Worm (Caenorhabditis elegans) whole organism, mixed stage, embryonic: ENCODE data around the gene H10E21.4.

Source experiments
- M03D4.4 ChIP-seq: sonication (generic microtip); optimal IDR thresholded peaks from 2 replicates; lab custom pipeline; 2017; ENCODE audit warnings: mild to moderate bottlenecking, missing genetic modification characterization, missing compliant biosample characterization
- blmp-1 ChIP-seq: fragments of 150-350 bp; optimal IDR thresholded peaks from 2 replicates; lab custom pipeline; 2014; ENCODE audit warnings: missing biosample characterization, missing genetic modification characterization
- ceh-39 ChIP-seq: fragments of 150-350 bp; optimal IDR thresholded peaks from 2 replicates; lab custom pipeline; 2014; ENCODE audit warnings: missing biosample characterization, missing genetic modification characterization
- ceh-83 ChIP-seq: fragments of 200-800 bp; sonication (Bioruptor generic); optimal IDR thresholded peaks from 2 replicates; lab custom pipeline; 2018; ENCODE audit warnings: mild to moderate bottlenecking, missing genetic modification characterization, missing compliant biosample characterization
- ces-1 ChIP-seq: fragments of 150-350 bp; optimal IDR thresholded peaks from 2 replicates; lab custom pipeline; 2014; ENCODE audit warnings: missing biosample characterization, missing genetic modification reagents, missing genetic modification characterization
- cnd-1 ChIP-seq: fragments of 200-800 bp; sonication (Bioruptor generic); optimal IDR thresholded peaks from 2 replicates; lab custom pipeline; 2018; ENCODE audit warnings: mild to moderate bottlenecking, missing genetic modification characterization, missing compliant biosample characterization
- drap-1 ChIP-seq: fragments of 200-800 bp; sonication (Bioruptor generic); optimal IDR thresholded peaks from 3 replicates; lab custom pipeline; 2018; ENCODE audit warnings: mild to moderate bottlenecking, missing genetic modification characterization, missing compliant biosample characterization
- elt-1 ChIP-seq: sonication (generic microtip); optimal IDR thresholded peaks from 2 replicates; lab custom pipeline; 2017; ENCODE audit warnings: missing genetic modification characterization, mild to moderate bottlenecking, missing compliant biosample characterization, antibody characterized with exemption, moderate library complexity, borderline replicate concordance; ENCODE audit not compliant: insufficient read depth
- flh-1 ChIP-seq: fragments of 200-800 bp; sonication (Bioruptor generic); optimal IDR thresholded peaks from 2 replicates; lab custom pipeline; 2018; ENCODE audit warnings: mild to moderate bottlenecking, missing genetic modification characterization, moderate library complexity, missing compliant biosample characterization
- ham-2 ChIP-seq: fragments of 200-800 bp; sonication (Bioruptor generic); optimal IDR thresholded peaks from 2 replicates; lab custom pipeline; 2018; ENCODE audit warnings: mild to moderate bottlenecking, missing genetic modification characterization, missing compliant biosample characterization
- hlh-1 ChIP-seq: fragments of 150-350 bp; optimal IDR thresholded peaks from 2 replicates; lab custom pipeline; 2014; ENCODE audit warnings: missing biosample characterization, missing genetic modification reagents, missing genetic modification characterization
- lin-13 ChIP-seq: fragments of 150-350 bp; optimal IDR thresholded peaks from 2 replicates; lab custom pipeline; 2014; ENCODE audit warnings: missing biosample characterization, missing genetic modification characterization
- lin-32 ChIP-seq: fragments of 200-800 bp; sonication (Bioruptor generic); optimal IDR thresholded peaks from 2 replicates; lab custom pipeline; 2018; ENCODE audit warnings: mild to moderate bottlenecking, missing genetic modification characterization, missing compliant biosample characterization
- lsy-2 ChIP-seq: fragments of 150-350 bp; optimal IDR thresholded peaks from 2 replicates; lab custom pipeline; 2014; ENCODE audit warnings: missing biosample characterization, missing genetic modification characterization
- mab-5 ChIP-seq: fragments of 150-350 bp; optimal IDR thresholded peaks from 2 replicates; lab custom pipeline; 2014; ENCODE audit warnings: missing biosample characterization, missing genetic modification characterization
- mep-1 ChIP-seq: fragments of 150-350 bp; optimal IDR thresholded peaks from 2 replicates; lab custom pipeline; 2017; ENCODE audit warnings: missing biosample characterization, missing genetic modification reagents, missing genetic modification characterization, inconsistent platforms
- mls-2 ChIP-seq: sonication (generic microtip); optimal IDR thresholded peaks from 2 replicates; lab custom pipeline; 2016; ENCODE audit warnings: mild to moderate bottlenecking, missing genetic modification characterization, moderate library complexity, missing compliant biosample characterization
- nhr-12 ChIP-seq: fragments of 150-350 bp; optimal IDR thresholded peaks from 2 replicates; lab custom pipeline; 2014; ENCODE audit warnings: missing biosample characterization, missing genetic modification characterization
- nhr-2 ChIP-seq: fragments of 150-350 bp; optimal IDR thresholded peaks from 2 replicates; lab custom pipeline; 2014; ENCODE audit warnings: missing biosample characterization, missing genetic modification characterization
- nhr-28 ChIP-seq: fragments of 150-350 bp; optimal IDR thresholded peaks from 2 replicates; lab custom pipeline; 2014; ENCODE audit warnings: missing biosample characterization, missing genetic modification characterization
- nhr-76 ChIP-seq: sonication (generic microtip); optimal IDR thresholded peaks from 2 replicates; lab custom pipeline; 2017; ENCODE audit warnings: missing biosample characterization, missing genetic modification characterization
- pha-4 ChIP-seq: fragments of 150-350 bp; optimal IDR thresholded peaks from 2 replicates; lab custom pipeline; 2018; ENCODE audit warnings: missing biosample characterization, missing genetic modification reagents, missing genetic modification characterization
- sem-2 ChIP-seq: fragments of 200-800 bp; sonication (Bioruptor generic); optimal IDR thresholded peaks from 2 replicates; lab custom pipeline; 2018; ENCODE audit warnings: mild to moderate bottlenecking, missing genetic modification characterization, missing compliant biosample characterization
- snpc-4 ChIP-seq: fragments of 150-350 bp; optimal IDR thresholded peaks from 2 replicates; lab custom pipeline; 2014; ENCODE audit warnings: missing biosample characterization, missing genetic modification characterization
- sptf-1 ChIP-seq: sonication (generic microtip); optimal IDR thresholded peaks from 2 replicates; lab custom pipeline; 2017; ENCODE audit warnings: mild to moderate bottlenecking, missing genetic modification characterization, moderate library complexity, missing compliant biosample characterization
- tbx-8 ChIP-seq: fragments of 200-800 bp; sonication (Bioruptor generic); optimal IDR thresholded peaks from 2 replicates; lab custom pipeline; 2018; ENCODE audit warnings: mild to moderate bottlenecking, missing genetic modification characterization, moderate library complexity, missing compliant biosample characterization
- unc-120 ChIP-seq: sonication (generic microtip); optimal IDR thresholded peaks from 2 replicates; lab custom pipeline; 2017; ENCODE audit warnings: missing genetic modification characterization, missing compliant biosample characterization; ENCODE audit not compliant: poor library complexity, severe bottlenecking
- unc-39 ChIP-seq: fragments of 150-350 bp; optimal IDR thresholded peaks from 2 replicates; lab custom pipeline; 2014; ENCODE audit warnings: missing biosample characterization, missing genetic modification characterization
- zip-8 ChIP-seq: fragments of 150-350 bp; optimal IDR thresholded peaks from 2 replicates; lab custom pipeline; 2014; ENCODE audit warnings: missing biosample characterization, missing genetic modification characterization

The H10E21.4 gene

ce11 chrIII:50418-50817 is 30.9 kb upstream of the H10E21.4 start:
- no peak for TF ChIP-seq blmp-1 (tag; lab: Kevin White, UChicago)
- TF ChIP-seq nhr-28 (tag; lab: Kevin White, UChicago) = no peak
- no peak for TF ChIP-seq pha-4 (tag; lab: Kevin White, UChicago)
- no peak for TF ChIP-seq snpc-4
- no peak for TF ChIP-seq mep-1
- TF ChIP-seq flh-1 (GFP tag; lab: Kevin White, UChicago) = no peak
- TF ChIP-seq hlh-1 (tag; lab: Kevin White, UChicago) = no peak
- TF ChIP-seq M03D4.4 (tag; lab: Kevin White, UChicago) = no peak
- no peak for TF ChIP-seq drap-1
- no peak for TF ChIP-seq unc-39 (tag; lab: Kevin White, UChicago)
- TF ChIP-seq ham-2 (GFP tag; lab: Kevin White, UChicago) = no peak
- no peak for TF ChIP-seq mls-2 (tag; lab: Kevin White, UChicago)
- TF ChIP-seq ceh-83 = no peak
- TF ChIP-seq nhr-2 (tag; lab: Kevin White, UChicago) = no peak
- TF ChIP-seq, all 35 proteins: peak for 0

DNA sequence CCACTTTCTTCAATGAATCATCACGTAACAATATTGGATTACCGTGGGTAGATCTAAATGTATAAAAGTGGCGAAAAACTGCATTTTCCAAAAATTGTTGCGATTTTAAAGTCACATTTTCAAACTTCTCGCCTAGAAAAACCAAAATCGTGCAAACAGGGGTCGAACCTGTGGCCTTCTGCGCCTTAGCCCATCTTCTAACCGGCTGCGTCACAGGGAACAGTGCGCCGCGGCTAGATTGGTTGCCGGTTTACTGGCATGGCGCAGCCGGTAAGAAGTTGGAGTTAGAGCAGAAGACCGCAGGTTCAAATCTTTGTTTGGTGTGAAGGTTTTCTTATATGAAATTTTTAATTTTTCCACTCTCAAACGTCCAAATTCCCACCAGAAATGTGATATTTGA is 29.6 kb upstream of the H10E21.4 start:
- TF ChIP-seq lin-32 (GFP tag; lab: Kevin White, UChicago) = no peak
- TF ChIP-seq lsy-2 (tag; lab: Kevin White, UChicago) = no peak
- TF ChIP-seq drap-1 = no peak
- TF ChIP-seq nhr-76 (tag; lab: Kevin White, UChicago) = no peak
- no peak for TF ChIP-seq ham-2 (GFP tag; lab: Kevin White, UChicago)
- no peak for TF ChIP-seq lin-13
- TF ChIP-seq blmp-1 (tag; lab: Kevin White, UChicago) = no peak
- TF ChIP-seq ces-1 = no peak
- no peak for TF ChIP-seq snpc-4
- TF ChIP-seq mab-5 = no peak
- TF ChIP-seq mls-2 (tag; lab: Kevin White, UChicago) = no peak
- no peak for TF ChIP-seq nhr-2 (tag; lab: Kevin White, UChicago)
- TF ChIP-seq M03D4.4 (tag; lab: Kevin White, UChicago) = no peak
- TF ChIP-seq pha-4 (tag; lab: Kevin White, UChicago) = no peak
- no peak for TF ChIP-seq unc-120 (tag; lab: Kevin White, UChicago)
- no peak for TF ChIP-seq tbx-8
- no peak for TF ChIP-seq sptf-1 (tag; lab: Kevin White, UChicago)
- no peak for TF ChIP-seq nhr-12 (tag; lab: Kevin White, UChicago)
- TF ChIP-seq zip-8 (tag; lab: Kevin White, UChicago) = no peak

ce11 chrIII:48329-48728 is 28.9 kb upstream of the H10E21.4 start:
- TF ChIP-seq mep-1 (no peak), sem-2 (no peak), nhr-12 (tag; lab: Kevin White, UChicago) (no peak), pha-4 (tag; lab: Kevin White, UChicago) (no peak), cnd-1 (tag; lab: Kevin White, UChicago) (no peak), nhr-2 (tag; lab: Kevin White, UChicago) (no peak), snpc-4 (no peak), lin-13 (no peak), ceh-83 (no peak), sptf-1 (tag; lab: Kevin White, UChicago) (no peak), unc-120 (tag; lab: Kevin White, UChicago) (no peak), zip-8 (tag; lab: Kevin White, UChicago) (no peak), nhr-76 (tag; lab: Kevin White, UChicago) (no peak), ham-2 (GFP tag; lab: Kevin White, UChicago) (no peak)

ce11 chrIII:42725-43124 is 23.2 kb upstream of the H10E21.4 start:
- no peak for TF ChIP-seq mep-1
- TF ChIP-seq snpc-4 = no peak
- TF ChIP-seq ham-2 (GFP tag; lab: Kevin White, UChicago) = no peak
- no peak for TF ChIP-seq blmp-1 (tag; lab: Kevin White, UChicago)
- no peak for TF ChIP-seq tbx-8
- no peak for TF ChIP-seq unc-120 (tag; lab: Kevin White, UChicago)
- TF ChIP-seq ceh-83 = no peak
- no peak for TF ChIP-seq mls-2 (tag; lab: Kevin White, UChicago)
- no peak for TF ChIP-seq pha-4 (tag; lab: Kevin White, UChicago)
- TF ChIP-seq drap-1 = no peak
- TF ChIP-seq sptf-1 (tag; lab: Kevin White, UChicago) = no peak
- TF ChIP-seq ceh-39 (tag; lab: Kevin White, UChicago) = no peak
- TF ChIP-seq mab-5 = no peak
- no peak for TF ChIP-seq ces-1

- TF ChIP-seq elt-1 (no peak), flh-1 (GFP tag; lab: Kevin White, UChicago) (no peak), sem-2 (no peak)
Observed at ce11 chrIII:41484-41883, 22.0 kb upstream of the H10E21.4 start.
